Worm (Caenorhabditis elegans) whole organism, late embryonic: Measurements from ENCODE around the gene F10G7.10.

Experiments
- F13H6.1 ChIP-seq: sonication (generic microtip); optimal IDR thresholded peaks from 2 replicates; lab custom pipeline; 2016; ENCODE audit warnings: missing genetic modification characterization, missing compliant biosample characterization
- K02D7.2 ChIP-seq: sonication (generic microtip); optimal IDR thresholded peaks from 2 replicates; lab custom pipeline; 2017; ENCODE audit warnings: mild to moderate bottlenecking, missing genetic modification characterization, missing compliant biosample characterization
- ahr-1 ChIP-seq: sonication (generic microtip); optimal IDR thresholded peaks from 2 replicates; lab custom pipeline; 2016; ENCODE audit warnings: missing genetic modification characterization, missing compliant biosample characterization
- ceh-18 ChIP-seq: sonication (generic microtip); optimal IDR thresholded peaks from 2 replicates; lab custom pipeline; 2016; ENCODE audit warnings: missing genetic modification characterization, missing compliant biosample characterization
- ceh-2 ChIP-seq: sonication (generic microtip); optimal IDR thresholded peaks from 2 replicates; lab custom pipeline; 2016; ENCODE audit warnings: missing genotype, missing genetic modification characterization, missing compliant biosample characterization
- ceh-22 ChIP-seq: sonication (generic microtip); optimal IDR thresholded peaks from 2 replicates; lab custom pipeline; 2017; ENCODE audit warnings: missing biosample characterization, missing genetic modification characterization
- ceh-30 ChIP-seq: fragments of 150-350 bp; optimal IDR thresholded peaks from 2 replicates; lab custom pipeline; 2014; ENCODE audit warnings: missing biosample characterization, missing genetic modification characterization
- ceh-34 ChIP-seq: sonication (generic microtip); optimal IDR thresholded peaks from 2 replicates; lab custom pipeline; 2016; ENCODE audit warnings: mild to moderate bottlenecking, missing genetic modification characterization, missing compliant biosample characterization
- ceh-45 ChIP-seq: fragments of 200-800 bp; sonication (Bioruptor generic); IDR thresholded peaks from 2 replicates; pipeline ENCODE4 v1.3.6; 2022; ENCODE audit warnings: missing genetic modification reagents, missing genetic modification characterization, missing compliant biosample characterization
- ceh-48 ChIP-seq: sonication (generic microtip); optimal IDR thresholded peaks from 2 replicates; lab custom pipeline; 2016; ENCODE audit warnings: missing genetic modification characterization, inconsistent platforms, missing compliant biosample characterization
- dmd-4 ChIP-seq: sonication (generic microtip); optimal IDR thresholded peaks from 2 replicates; lab custom pipeline; 2016; ENCODE audit warnings: borderline replicate concordance, missing genetic modification characterization, missing compliant biosample characterization
- elt-2 ChIP-seq: sonication (generic microtip); optimal IDR thresholded peaks from 2 replicates; lab custom pipeline; 2016; ENCODE audit warnings: missing genetic modification reagents, missing genetic modification characterization, missing compliant biosample characterization
- ets-4 ChIP-seq: sonication (generic microtip); optimal IDR thresholded peaks from 2 replicates; lab custom pipeline; 2016; ENCODE audit warnings: missing genetic modification characterization, missing compliant biosample characterization
- fax-1 ChIP-seq: sonication (generic microtip); optimal IDR thresholded peaks from 2 replicates; lab custom pipeline; 2016; ENCODE audit warnings: missing genotype, missing genetic modification characterization, missing compliant biosample characterization
- fkh-10 ChIP-seq: fragments of 150-350 bp; optimal IDR thresholded peaks from 2 replicates; lab custom pipeline; 2014; ENCODE audit warnings: missing biosample characterization, missing genetic modification reagents, missing genetic modification characterization
- fkh-6 ChIP-seq: sonication (generic microtip); optimal IDR thresholded peaks from 2 replicates; lab custom pipeline; 2016; ENCODE audit warnings: missing genetic modification characterization, missing compliant biosample characterization
- gmeb-2 ChIP-seq: sonication (generic microtip); optimal IDR thresholded peaks from 2 replicates; lab custom pipeline; 2016; ENCODE audit warnings: missing genetic modification characterization, inconsistent platforms, missing compliant biosample characterization
- hlh-13 ChIP-seq: fragments of 200-800 bp; sonication (Bioruptor generic); optimal IDR thresholded peaks from 2 replicates; lab custom pipeline; 2018; ENCODE audit warnings: mild to moderate bottlenecking, missing genetic modification characterization, missing compliant biosample characterization
- hlh-15 ChIP-seq: sonication (generic microtip); optimal IDR thresholded peaks from 2 replicates; lab custom pipeline; 2016; ENCODE audit warnings: missing genetic modification characterization, missing compliant biosample characterization
- hlh-6 ChIP-seq: sonication (generic microtip); optimal IDR thresholded peaks from 2 replicates; lab custom pipeline; 2016; ENCODE audit warnings: missing genotype, missing genetic modification characterization, missing compliant biosample characterization
- lim-6 ChIP-seq: sonication (generic microtip); optimal IDR thresholded peaks from 2 replicates; lab custom pipeline; 2016; ENCODE audit warnings: missing genetic modification characterization, missing compliant biosample characterization
- lin-11 ChIP-seq: fragments of 200-800 bp; sonication (Bioruptor generic); optimal IDR thresholded peaks from 2 replicates; lab custom pipeline; 2018; ENCODE audit warnings: mild to moderate bottlenecking, missing genetic modification characterization, missing compliant biosample characterization
- madf-2 ChIP-seq: sonication (generic microtip); optimal IDR thresholded peaks from 2 replicates; lab custom pipeline; 2017; ENCODE audit warnings: missing genetic modification characterization, missing compliant biosample characterization
- mec-3 ChIP-seq: sonication (generic microtip); optimal IDR thresholded peaks from 2 replicates; lab custom pipeline; 2016; ENCODE audit warnings: borderline replicate concordance, missing genetic modification characterization, missing compliant biosample characterization
- nfya-1 ChIP-seq: sonication (generic microtip); optimal IDR thresholded peaks from 2 replicates; lab custom pipeline; 2017; ENCODE audit warnings: missing genetic modification characterization, mild to moderate bottlenecking, missing compliant biosample characterization, antibody characterized with exemption, moderate library complexity
- nhr-232 ChIP-seq: sonication (generic microtip); optimal IDR thresholded peaks from 2 replicates; lab custom pipeline; 2016; ENCODE audit warnings: missing genetic modification characterization, missing compliant biosample characterization
- npax-4 ChIP-seq: sonication (generic microtip); optimal IDR thresholded peaks from 2 replicates; lab custom pipeline; 2016; ENCODE audit warnings: missing genetic modification characterization, missing compliant biosample characterization
- odd-2 ChIP-seq: sonication (generic microtip); optimal IDR thresholded peaks from 2 replicates; lab custom pipeline; 2017; ENCODE audit warnings: antibody characterized with exemption, mild to moderate bottlenecking, missing genetic modification characterization, missing compliant biosample characterization
- pag-3 ChIP-seq: sonication (generic microtip); optimal IDR thresholded peaks from 2 replicates; lab custom pipeline; 2016; ENCODE audit warnings: missing compliant biosample characterization, missing genetic modification characterization, borderline replicate concordance
- pat-9 ChIP-seq: fragments of 200-800 bp; sonication (Bioruptor generic); optimal IDR thresholded peaks from 2 replicates; lab custom pipeline; 2018; ENCODE audit warnings: mild to moderate bottlenecking, missing genetic modification characterization, moderate library complexity, missing compliant biosample characterization
- pax-1 ChIP-seq: fragments of 150-350 bp; optimal IDR thresholded peaks from 2 replicates; lab custom pipeline; 2014; ENCODE audit warnings: missing biosample characterization, missing genetic modification characterization
- pha-2 ChIP-seq: sonication (generic microtip); optimal IDR thresholded peaks from 2 replicates; lab custom pipeline; 2017; ENCODE audit warnings: mild to moderate bottlenecking, missing genetic modification characterization, missing compliant biosample characterization
- pha-4 ChIP-seq: fragments of 150-350 bp; optimal IDR thresholded peaks from 2 replicates; lab custom pipeline; 2018; ENCODE audit warnings: missing biosample characterization, missing genetic modification reagents, missing genetic modification characterization
- pqm-1 ChIP-seq: sonication (generic microtip); optimal IDR thresholded peaks from 2 replicates; lab custom pipeline; 2016; ENCODE audit warnings: missing genetic modification characterization, missing compliant biosample characterization
- ref-2 ChIP-seq: sonication (generic microtip); optimal IDR thresholded peaks from 2 replicates; lab custom pipeline; 2016; ENCODE audit warnings: missing genetic modification characterization, missing compliant biosample characterization
- sox-2 ChIP-seq: fragments of 200-800 bp; sonication (Bioruptor generic); IDR thresholded peaks from 2 replicates; pipeline ENCODE4 v1.3.6; 2022; ENCODE audit warnings: missing genetic modification reagents, missing genetic modification characterization, missing compliant biosample characterization
- syd-9 ChIP-seq: sonication (generic microtip); optimal IDR thresholded peaks from 2 replicates; lab custom pipeline; 2016; ENCODE audit warnings: mild to moderate bottlenecking, missing genetic modification characterization, moderate library complexity, missing compliant biosample characterization
- tbx-2 ChIP-seq: sonication (generic microtip); optimal IDR thresholded peaks from 2 replicates; lab custom pipeline; 2016; ENCODE audit warnings: missing genetic modification characterization, missing compliant biosample characterization
- tbx-7 ChIP-seq: sonication (generic microtip); optimal IDR thresholded peaks from 2 replicates; lab custom pipeline; 2016; ENCODE audit warnings: missing genotype, missing genetic modification characterization, missing compliant biosample characterization
- ttx-3 ChIP-seq: sonication (generic microtip); optimal IDR thresholded peaks from 2 replicates; lab custom pipeline; 2016; ENCODE audit warnings: missing genetic modification reagents, missing genetic modification characterization, missing compliant biosample characterization
- unc-3 ChIP-seq, 2 experiments: fragments of 200-800 bp in 1 of 2; sonication (Bioruptor generic) in 1 of 2; sonication (generic microtip) in 1 of 2; conservative IDR thresholded peaks in 1 of 2; optimal IDR thresholded peaks in 1 of 2; 2 replicates each; pipeline versions ENCODE4 v1.3.6 to Lab custom; 2016 to 2022; ENCODE audit warnings: missing compliant biosample characterization in 2 of 2, missing genetic modification characterization in 2 of 2, missing genetic modification reagents in 1 of 2
- unc-42 ChIP-seq: sonication (generic microtip); optimal IDR thresholded peaks from 2 replicates; lab custom pipeline; 2016; ENCODE audit warnings: missing genotype, missing genetic modification characterization, missing compliant biosample characterization
- unc-55 ChIP-seq: sonication (generic microtip); optimal IDR thresholded peaks from 2 replicates; lab custom pipeline; 2017; ENCODE audit warnings: missing biosample characterization, missing genetic modification reagents, missing genetic modification characterization
- unc-86 ChIP-seq: sonication (generic microtip); optimal IDR thresholded peaks from 2 replicates; lab custom pipeline; 2016; ENCODE audit warnings: missing genetic modification characterization, missing compliant biosample characterization
- zip-5 ChIP-seq: sonication (generic microtip); optimal IDR thresholded peaks from 2 replicates; lab custom pipeline; 2016; ENCODE audit warnings: missing genetic modification characterization, missing compliant biosample characterization
- ztf-16 ChIP-seq: sonication (generic microtip); optimal IDR thresholded peaks from 2 replicates; lab custom pipeline; 2017; ENCODE audit warnings: missing genetic modification characterization, missing compliant biosample characterization

F10G7.10 gene

DNA sequence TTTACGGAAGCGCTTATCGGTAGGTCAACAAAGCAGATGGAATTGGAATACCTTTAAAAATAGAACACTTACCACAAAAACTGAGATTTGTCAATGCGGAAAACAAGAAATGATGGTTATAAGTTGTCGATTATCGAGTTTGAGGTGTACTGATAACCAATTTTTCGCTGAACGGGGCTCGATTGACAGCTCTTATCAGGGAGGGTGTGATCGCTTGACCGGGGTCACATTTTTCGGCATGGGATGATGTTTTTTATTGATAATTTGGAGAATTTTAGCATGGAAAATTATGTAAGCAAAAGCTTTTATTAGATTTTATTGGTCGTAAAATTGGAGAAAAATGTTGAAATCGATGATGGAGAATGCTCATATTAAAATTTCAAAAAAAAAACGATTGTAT lies 43.8 kb upstream of the F10G7.10 start:
- TF ChIP-seq F13H6.1 (tag; lab: Kevin White, UChicago) (no peak), elt-2 (tag; lab: Kevin White, UChicago) (peak; percentile 97)
- TF ChIP-seq, all 69 proteins: peak for 1

DNA sequence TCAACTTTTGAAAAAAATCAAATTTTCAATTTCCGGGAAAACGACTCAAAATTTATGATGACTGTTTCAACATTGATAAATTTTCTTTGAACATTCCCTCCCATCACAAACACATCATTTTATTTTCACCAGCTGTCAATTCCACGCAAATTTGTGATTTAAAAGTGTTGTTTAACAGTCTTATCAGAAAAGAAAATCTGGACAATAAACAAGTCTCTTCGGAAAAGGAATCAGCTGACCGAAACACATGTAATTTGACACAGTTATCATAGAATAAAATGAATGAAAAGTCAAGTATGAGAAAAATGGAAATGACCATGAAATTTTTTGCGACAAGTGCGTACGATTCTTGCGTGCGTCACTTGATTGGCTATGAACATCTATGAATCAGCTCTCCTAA lies 43.0 kb upstream of the F10G7.10 start:
- no peak for TF ChIP-seq unc-86 (tag; lab: Kevin White, UChicago)
- no peak for TF ChIP-seq fax-1 (tag; lab: Kevin White, UChicago)
- no peak for TF ChIP-seq K02D7.2 (tag; lab: Kevin White, UChicago)
- no peak for TF ChIP-seq sox-2 (GFP tag; lab: Robert Waterston, UW)
- TF ChIP-seq ceh-45 (GFP tag; lab: Robert Waterston, UW) = no peak
- no peak for TF ChIP-seq pat-9 (tag; lab: Kevin White, UChicago)
- TF ChIP-seq lim-6 (tag; lab: Kevin White, UChicago) = no peak
- TF ChIP-seq unc-3 (GFP tag; conservative IDR thresholded peaks at IDR 0.05; lab: Robert Waterston, UW) = no peak
- TF ChIP-seq unc-3 (tag; optimal IDR thresholded peaks at IDR 0.05; lab: Kevin White, UChicago) = no peak
- TF ChIP-seq hlh-13 = no peak
- TF ChIP-seq odd-2 (tag; lab: Kevin White, UChicago) = no peak
- TF ChIP-seq ceh-22 = no peak
- TF ChIP-seq tbx-2 (tag; lab: Kevin White, UChicago) = no peak
- TF ChIP-seq nhr-232 = no peak
- no peak for TF ChIP-seq ref-2 (tag; lab: Kevin White, UChicago)
- TF ChIP-seq tbx-7 (tag; lab: Kevin White, UChicago) = no peak
- no peak for TF ChIP-seq elt-2 (tag; lab: Kevin White, UChicago)
- no peak for TF ChIP-seq pqm-1 (tag; lab: Kevin White, UChicago)
- no peak for TF ChIP-seq gmeb-2 (tag; lab: Kevin White, UChicago)

DNA sequence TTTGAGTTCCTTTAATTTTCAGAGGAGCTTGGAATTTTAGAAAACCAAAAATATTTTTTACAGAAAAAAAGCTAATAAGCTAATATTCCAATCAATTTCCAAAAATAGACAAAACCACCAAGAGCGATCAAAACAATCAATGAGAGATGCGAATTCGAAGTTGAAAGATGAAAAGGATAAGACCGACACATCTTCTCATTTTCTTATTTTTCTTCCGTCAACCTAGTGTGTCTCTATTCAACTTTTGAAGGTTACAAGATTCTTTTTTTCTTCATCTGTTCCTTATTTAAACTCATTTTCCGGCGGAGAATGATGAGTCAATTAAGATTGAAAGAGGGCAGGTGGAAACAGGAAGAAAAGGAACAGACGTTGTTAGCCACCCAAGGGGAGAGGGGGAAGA lies 41.5 kb upstream of the F10G7.10 start:
- TF ChIP-seq ceh-22 (no peak), hlh-6 (tag; lab: Kevin White, UChicago) (no peak), zip-5 (tag; lab: Kevin White, UChicago) (no peak), ceh-18 (no peak), hlh-15 (tag; lab: Kevin White, UChicago) (no peak), madf-2 (tag; lab: Kevin White, UChicago) (no peak), pqm-1 (tag; lab: Kevin White, UChicago) (no peak), F13H6.1 (tag; lab: Kevin White, UChicago) (no peak), mec-3 (no peak), dmd-4 (tag; lab: Kevin White, UChicago) (no peak), ceh-34 (no peak), nfya-1 (tag; lab: Kevin White, UChicago) (no peak), fkh-10 (no peak), nhr-232 (no peak), ahr-1 (no peak), lin-11 (no peak), ceh-48 (tag; lab: Kevin White, UChicago) (no peak), ceh-30 (tag; lab: Kevin White, UChicago) (no peak), syd-9 (tag; lab: Kevin White, UChicago) (no peak)

DNA sequence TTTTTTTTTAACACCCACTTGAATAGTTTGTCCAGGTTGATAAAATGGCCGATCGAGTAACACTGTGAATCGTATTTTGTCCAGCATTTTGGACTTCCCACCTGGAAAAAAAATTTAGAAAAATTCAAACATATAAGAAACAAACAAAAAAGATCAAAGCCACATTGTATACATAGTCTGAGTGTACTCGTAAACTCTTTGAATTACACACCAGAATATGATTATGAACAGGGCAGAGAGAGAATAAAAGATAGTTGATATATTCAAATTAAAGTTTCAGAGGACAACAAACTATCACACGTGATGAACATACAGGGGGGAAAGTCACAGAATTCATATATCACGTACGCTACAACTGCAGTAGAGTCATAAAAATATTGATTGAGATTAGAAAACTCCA lies 40.2 kb upstream of the F10G7.10 start, which contains the start of gene ttm-2:
TSS of gene ttm-2 (minus strand) at position 101 of the 400 bp plus-strand sequence.
- TF ChIP-seq ttx-3 (tag; lab: Kevin White, UChicago) (no peak), ztf-16 (no peak), unc-42 (tag; lab: Kevin White, UChicago) (no peak), fkh-10 (no peak), pha-2 (tag; lab: Kevin White, UChicago) (no peak), ceh-45 (GFP tag; lab: Robert Waterston, UW) (no peak), pax-1 (no peak), ceh-18 (no peak), fkh-6 (tag; lab: Kevin White, UChicago) (no peak), pha-4 (tag; lab: Kevin White, UChicago) (no peak), unc-55 (GFP tag; lab: Kevin White, UChicago) (no peak), ahr-1 (no peak), npax-4 (no peak), nhr-232 (no peak), ets-4 (tag; lab: Kevin White, UChicago) (no peak), ceh-2 (tag; lab: Kevin White, UChicago) (no peak), pag-3 (no peak)
